Fruit fly (Drosophila melanogaster): ENCODE results near the gene iPLA2-VIA.

- no peak for TF ChIP-seq Sry-β (GFP tag; optimal IDR thresholded peaks at IDR 0.05)
- no peak for TF ChIP-seq sna (GFP tag; IDR thresholded peaks at IDR 0.05; ENCODE audit: partially characterized antibody)
- no peak for TF ChIP-seq gt (GFP tag; IDR thresholded peaks at IDR 0.05)
- no peak for TF ChIP-seq eyg (GFP tag; optimal IDR thresholded peaks at IDR 0.05)
- no peak for TF ChIP-seq knrl (GFP tag; IDR thresholded peaks at IDR 0.05; ENCODE audit: partially characterized antibody)
- TF ChIP-seq crol (GFP tag; IDR thresholded peaks at IDR 0.05) = no peak
- no peak for TF ChIP-seq CG17802 (tag; optimal IDR thresholded peaks at IDR 0.05)
- TF ChIP-seq tgo (GFP tag; IDR thresholded peaks at IDR 0.05) = no peak
- TF ChIP-seq ERR (GFP tag; optimal IDR thresholded peaks at IDR 0.05) = no peak
- TF ChIP-seq CG4730 (GFP tag; IDR thresholded peaks at IDR 0.05) = no peak
- no peak for TF ChIP-seq E2f2 (GFP tag; IDR thresholded peaks at IDR 0.05)
Measured at dm6 chr3L:9878685-9879084, 14.5 kb upstream of the iPLA2-VIA start, which contains the start of gene CG34382.

Data from whole organism, embryonic.